Fruit fly (Drosophila melanogaster) whole organism, embryonic: ENCODE results near the gene fry.
A peak's percentile ranks its signal among the peaks of the same experiment; 100 is the strongest.

Experiments
- Adf1 ChIP-seq: fragments of 200-800 bp; sonication (Bioruptor generic); IDR thresholded peaks from 2 replicates; pipeline ENCODE4 v1.3.6; 2022; ENCODE audit warnings: missing biosample characterization, missing genetic modification characterization
- Asciz ChIP-seq: fragments of 200-800 bp; sonication (Bioruptor generic); optimal IDR thresholded peaks from 2 replicates; lab custom pipeline; 2017; ENCODE audit warnings: missing biosample characterization, mild to moderate bottlenecking, missing genetic modification characterization, missing genetic modification reagents
- B-H1 ChIP-seq: fragments of 200-800 bp; sonication (Bioruptor generic); IDR thresholded peaks from 3 replicates; pipeline ENCODE4 v1.3.6; 2022; ENCODE audit warnings: missing biosample characterization, missing genetic modification characterization
- CG10321 ChIP-seq: fragments of 200-800 bp; sonication (Bioruptor generic); IDR thresholded peaks from 2 replicates; pipeline ENCODE4 v1.3.6; 2022; ENCODE audit warnings: missing biosample characterization, missing genetic modification characterization
- CG10431 ChIP-seq: fragments of 200-800 bp; sonication (Bioruptor generic); optimal IDR thresholded peaks from 3 replicates; lab custom pipeline; 2018; ENCODE audit warnings: missing biosample characterization, mild to moderate bottlenecking, missing genetic modification characterization
- CG10543 ChIP-seq: fragments of 200-800 bp; sonication (Bioruptor generic); optimal IDR thresholded peaks from 3 replicates; lab custom pipeline; 2017; ENCODE audit warnings: missing biosample characterization, mild to moderate bottlenecking, missing genetic modification characterization, moderate library complexity
- CG13424 ChIP-seq: fragments of 200-800 bp; sonication (Bioruptor generic); optimal IDR thresholded peaks from 2 replicates; lab custom pipeline; 2019; ENCODE audit warnings: missing biosample characterization, mild to moderate bottlenecking, missing genetic modification characterization, moderate library complexity
- CG13775 ChIP-seq: fragments of 200-800 bp; sonication (Bioruptor generic); optimal IDR thresholded peaks from 3 replicates; lab custom pipeline; 2017; ENCODE audit warnings: missing biosample characterization, mild to moderate bottlenecking, missing genetic modification characterization
- CG13894 ChIP-seq: fragments of 200-800 bp; sonication (Bioruptor generic); optimal IDR thresholded peaks from 3 replicates; lab custom pipeline; 2018; ENCODE audit warnings: missing biosample characterization, mild to moderate bottlenecking, missing genetic modification characterization, moderate library complexity
- CG15514 ChIP-seq: fragments of 200-800 bp; sonication (Bioruptor generic); optimal IDR thresholded peaks from 3 replicates; lab custom pipeline; 2017; ENCODE audit warnings: missing biosample characterization, missing genetic modification characterization, mild to moderate bottlenecking, moderate library complexity, missing genetic modification reagents
- CG16779 ChIP-seq: fragments of 200-800 bp; sonication (Bioruptor generic); IDR thresholded peaks from 2 replicates; pipeline ENCODE4 v1.3.6; 2022; ENCODE audit warnings: missing biosample characterization, missing genetic modification characterization
- CG17361 ChIP-seq: fragments of 200-800 bp; sonication (Bioruptor generic); IDR thresholded peaks from 3 replicates; pipeline ENCODE4 v1.3.6; 2022; ENCODE audit warnings: missing biosample characterization, missing genetic modification characterization
- CG30403 ChIP-seq: fragments of 200-800 bp; sonication (Bioruptor generic); optimal IDR thresholded peaks from 3 replicates; lab custom pipeline; 2016; ENCODE audit warnings: missing biosample characterization, missing genetic modification characterization
- CG3163 ChIP-seq: fragments of 200-800 bp; sonication (Bioruptor generic); optimal IDR thresholded peaks from 3 replicates; lab custom pipeline; 2016; ENCODE audit warnings: missing biosample characterization, missing genetic modification characterization
- CG4424 ChIP-seq: fragments of 200-800 bp; sonication (Bioruptor generic); optimal IDR thresholded peaks from 3 replicates; lab custom pipeline; 2016; ENCODE audit warnings: missing biosample characterization, missing genetic modification characterization
- CG4854 ChIP-seq: fragments of 200-800 bp; sonication (Bioruptor generic); optimal IDR thresholded peaks from 2 replicates; lab custom pipeline; 2016; ENCODE audit warnings: missing biosample characterization, missing genetic modification characterization, inconsistent platforms
- CG6765 ChIP-seq: fragments of 200-800 bp; sonication (Bioruptor generic); optimal IDR thresholded peaks from 3 replicates; lab custom pipeline; 2017; ENCODE audit warnings: missing biosample characterization, mild to moderate bottlenecking, missing genetic modification characterization
- CG7786 ChIP-seq: fragments of 200-800 bp; sonication (Bioruptor generic); optimal IDR thresholded peaks from 2 replicates; lab custom pipeline; 2016; ENCODE audit warnings: missing biosample characterization, missing genetic modification characterization
- CG7963 ChIP-seq: fragments of 200-800 bp; sonication (Bioruptor generic); IDR thresholded peaks from 3 replicates; pipeline ENCODE4 v1.3.6; 2022; ENCODE audit warnings: missing biosample characterization, missing genetic modification characterization; ENCODE audit not compliant: partially characterized antibody
- CG8388 ChIP-seq: fragments of 200-800 bp; sonication (Bioruptor generic); optimal IDR thresholded peaks from 2 replicates; lab custom pipeline; 2019; ENCODE audit warnings: missing biosample characterization, mild to moderate bottlenecking, missing genetic modification characterization, moderate library complexity
- CG8924 ChIP-seq: fragments of 200-800 bp; optimal IDR thresholded peaks from 3 replicates; lab custom pipeline; 2019; ENCODE audit warnings: missing biosample characterization, mild to moderate bottlenecking, missing genetic modification characterization, moderate library complexity
- CG9876 ChIP-seq: fragments of 200-800 bp; sonication (Bioruptor generic); optimal IDR thresholded peaks from 2 replicates; lab custom pipeline; 2016; ENCODE audit warnings: missing biosample characterization, missing genetic modification characterization
- E2f2 ChIP-seq: fragments of 200-800 bp; sonication (Bioruptor generic); IDR thresholded peaks from 2 replicates; pipeline ENCODE4 v1.3.6; 2022; ENCODE audit warnings: missing biosample characterization, missing genetic modification characterization
- ERR ChIP-seq: fragments of 200-800 bp; sonication (Bioruptor generic); optimal IDR thresholded peaks from 2 replicates; lab custom pipeline; 2016; ENCODE audit warnings: missing biosample characterization, missing genetic modification characterization
- GATAe ChIP-seq: fragments of 200-800 bp; sonication (Bioruptor generic); conservative IDR thresholded peaks from 2 replicates; pipeline ENCODE4 v1.3.6; 2022; ENCODE audit warnings: missing biosample characterization, missing genetic modification characterization
- MTF-1 ChIP-seq: fragments of 200-800 bp; sonication (Bioruptor generic); optimal IDR thresholded peaks from 2 replicates; lab custom pipeline; 2018; ENCODE audit warnings: missing biosample characterization, mild to moderate bottlenecking, missing genetic modification characterization, borderline replicate concordance
- Ssrp ChIP-seq: fragments of 200-800 bp; sonication (Bioruptor generic); optimal IDR thresholded peaks from 2 replicates; lab custom pipeline; 2018; ENCODE audit warnings: missing biosample characterization, mild to moderate bottlenecking, missing genetic modification characterization, moderate library complexity
- Xbp1 ChIP-seq: fragments of 200-800 bp; sonication (Bioruptor generic); optimal IDR thresholded peaks from 3 replicates; lab custom pipeline; 2016; ENCODE audit warnings: missing biosample characterization, mild to moderate bottlenecking, missing genetic modification characterization
- caup ChIP-seq: fragments of 200-800 bp; sonication (Bioruptor generic); optimal IDR thresholded peaks from 3 replicates; lab custom pipeline; 2017; ENCODE audit warnings: missing biosample characterization, mild to moderate bottlenecking, missing genetic modification characterization, moderate library complexity; ENCODE audit not compliant: severe bottlenecking
- chm ChIP-seq: fragments of 200-800 bp; sonication (Bioruptor generic); IDR thresholded peaks from 2 replicates; pipeline ENCODE4 v1.3.6; 2022; ENCODE audit warnings: missing biosample characterization, missing genetic modification characterization
- crc ChIP-seq: fragments of 200-800 bp; sonication (Bioruptor generic); optimal IDR thresholded peaks from 2 replicates; lab custom pipeline; 2016; ENCODE audit warnings: missing biosample characterization, missing genetic modification characterization
- dimm ChIP-seq: fragments of 200-800 bp; sonication (Bioruptor generic); IDR thresholded peaks from 2 replicates; pipeline ENCODE4 v1.3.6; 2022; ENCODE audit warnings: missing biosample characterization, missing genetic modification characterization
- esg ChIP-seq: fragments of 200-800 bp; sonication (Bioruptor generic); conservative IDR thresholded peaks from 2 replicates; pipeline ENCODE4 v1.3.6; 2022; ENCODE audit warnings: missing biosample characterization, missing genetic modification characterization
- eyg ChIP-seq: fragments of 200-800 bp; sonication (Bioruptor generic); optimal IDR thresholded peaks from 3 replicates; lab custom pipeline; 2016; ENCODE audit warnings: missing biosample characterization, missing genetic modification characterization
- gfzf ChIP-seq: fragments of 200-800 bp; sonication (Bioruptor generic); optimal IDR thresholded peaks from 2 replicates; lab custom pipeline; 2016; ENCODE audit warnings: missing biosample characterization, mild to moderate bottlenecking, missing genetic modification characterization, moderate library complexity
- grau ChIP-seq: fragments of 200-800 bp; optimal IDR thresholded peaks from 3 replicates; lab custom pipeline; 2019; ENCODE audit warnings: missing biosample characterization, mild to moderate bottlenecking, missing genetic modification characterization, moderate library complexity
- gsb ChIP-seq: fragments of 200-800 bp; sonication (Bioruptor generic); IDR thresholded peaks from 2 replicates; pipeline ENCODE4 v1.3.6; 2022; ENCODE audit warnings: missing biosample characterization, missing genetic modification characterization
- gsb-n ChIP-seq: fragments of 200-800 bp; sonication (Bioruptor generic); optimal IDR thresholded peaks from 3 replicates; lab custom pipeline; 2018; ENCODE audit warnings: missing biosample characterization, mild to moderate bottlenecking, missing genetic modification characterization
- jing ChIP-seq: fragments of 200-800 bp; sonication (Bioruptor generic); optimal IDR thresholded peaks from 2 replicates; lab custom pipeline; 2018; ENCODE audit warnings: missing biosample characterization, mild to moderate bottlenecking, missing genetic modification characterization
- nom ChIP-seq: fragments of 200-800 bp; sonication (Bioruptor generic); optimal IDR thresholded peaks from 2 replicates; lab custom pipeline; 2017; ENCODE audit warnings: missing biosample characterization, missing genetic modification characterization, mild to moderate bottlenecking, moderate library complexity, missing genetic modification reagents
- peb ChIP-seq: fragments of 200-800 bp; sonication (Bioruptor generic); IDR thresholded peaks from 2 replicates; pipeline ENCODE4 v1.3.6; 2022; ENCODE audit warnings: missing biosample characterization, missing genetic modification characterization
- prd ChIP-seq, 3 experiments: fragments of >200 bp in 2 of 3; fragments of 200-800 bp in 1 of 3; sonication (Bioruptor generic) in 1 of 3; optimal IDR thresholded peaks in 2 of 3; IDR thresholded peaks in 1 of 3; 2 replicates in 2 of 3; 3 replicates in 1 of 3; pipeline versions ENCODE4 v1.3.6 to Lab custom; 2017 to 2022; ENCODE audit warnings: missing biosample characterization in 1 of 3, missing genetic modification characterization in 1 of 3
- ro ChIP-seq: fragments of 200-800 bp; sonication (Bioruptor generic); IDR thresholded peaks from 2 replicates; pipeline ENCODE4 v1.3.6; 2022; ENCODE audit warnings: missing biosample characterization, missing genetic modification characterization
- row ChIP-seq: fragments of 200-800 bp; sonication (Bioruptor generic); IDR thresholded peaks from 3 replicates; pipeline ENCODE4 v1.3.6; 2022; ENCODE audit warnings: missing biosample characterization, missing genetic modification characterization
- sc ChIP-seq, 3 experiments: fragments of >200 bp in 2 of 3; fragments of 200-800 bp in 1 of 3; sonication (Bioruptor generic) in 1 of 3; optimal IDR thresholded peaks; 2 replicates in 2 of 3; 3 replicates in 1 of 3; lab custom pipeline; 2017; ENCODE audit warnings: mild to moderate bottlenecking in 1 of 3, missing biosample characterization in 1 of 3, missing genetic modification characterization in 1 of 3, missing genetic modification reagents in 1 of 3
- shn ChIP-seq: fragments of 200-800 bp; sonication (Bioruptor generic); optimal IDR thresholded peaks from 3 replicates; lab custom pipeline; 2016; ENCODE audit warnings: missing biosample characterization, missing genetic modification characterization
- tgo ChIP-seq: fragments of 200-800 bp; sonication (Bioruptor generic); IDR thresholded peaks from 3 replicates; pipeline ENCODE4 v1.3.6; 2022; ENCODE audit warnings: missing biosample characterization, missing genetic modification characterization
- tx ChIP-seq: fragments of 200-800 bp; sonication (Bioruptor generic); optimal IDR thresholded peaks from 2 replicates; lab custom pipeline; 2016; ENCODE audit warnings: missing biosample characterization, missing genetic modification characterization
- unpg ChIP-seq: fragments of 200-800 bp; sonication (Bioruptor generic); optimal IDR thresholded peaks from 3 replicates; lab custom pipeline; 2018; ENCODE audit warnings: missing biosample characterization, mild to moderate bottlenecking, missing genetic modification characterization, moderate library complexity
- zen ChIP-seq: fragments of 200-800 bp; sonication (Bioruptor generic); optimal IDR thresholded peaks from 3 replicates; lab custom pipeline; 2018; ENCODE audit warnings: missing biosample characterization, mild to moderate bottlenecking, missing genetic modification characterization, moderate library complexity

The fry gene

dm6 chr3L:9695647-9696046, 16.7 kb upstream of the fry start (continued):
- peak; percentile 52; the same call in 2 of the 3 replicates for TF ChIP-seq row
- TF ChIP-seq CG4854 (GFP tag; lab: Kevin White, UChicago): no peak
- TF ChIP-seq B-H1 (GFP tag; lab: Robert Waterston, UW): no peak
- no peak for TF ChIP-seq tgo (GFP tag; lab: Robert Waterston, UW)
- TF ChIP-seq Asciz (GFP tag; lab: Kevin White, UChicago): peak; percentile 46
- TF ChIP-seq crc: no peak
- peak; percentile 51 for TF ChIP-seq Xbp1 (GFP tag; lab: Kevin White, UChicago)
- TF ChIP-seq zen (tag; lab: Kevin White, UChicago): no peak
- no peak for TF ChIP-seq peb (GFP tag; lab: Robert Waterston, UW)
- TF ChIP-seq MTF-1 (GFP tag; lab: Kevin White, UChicago): no peak
- no peak for TF ChIP-seq gsb (GFP tag; lab: Robert Waterston, UW)
- peak; percentile 21 for TF ChIP-seq caup (GFP tag; lab: Kevin White, UChicago)
- no peak for TF ChIP-seq ro (GFP tag; lab: Robert Waterston, UW)
- no peak for TF ChIP-seq CG10431 (GFP tag; lab: Kevin White, UChicago)
- no peak for TF ChIP-seq eyg (GFP tag; lab: Kevin White, UChicago)
- TF ChIP-seq grau: peak; percentile 64
- no peak for TF ChIP-seq Adf1 (GFP tag; lab: Robert Waterston, UW)
- peak; percentile 6 for TF ChIP-seq CG6765 (GFP tag; lab: Kevin White, UChicago)
- no peak for TF ChIP-seq prd (optimal IDR thresholded peaks at IDR 0.05; lab: Kevin White, UChicago)
- TF ChIP-seq prd (GFP tag; IDR thresholded peaks at IDR 0.05; lab: Robert Waterston, UW): 0 out of 3 replicates have a peak, but pooled peaks have one; percentile 11
- no peak for TF ChIP-seq sc (optimal IDR thresholded peaks at IDR 0.05; lab: Kevin White, UChicago)
- no peak for TF ChIP-seq sc (GFP tag; optimal IDR thresholded peaks at IDR 0.05; lab: Kevin White, UChicago)
- no peak for TF ChIP-seq CG13894 (tag; lab: Kevin White, UChicago)
- TF ChIP-seq chm (GFP tag; lab: Robert Waterston, UW): no peak
- TF ChIP-seq CG8388 (GFP tag; lab: Kevin White, UChicago): peak; percentile 19
- peak; percentile 34 for TF ChIP-seq Ssrp (tag; lab: Kevin White, UChicago)
- TF ChIP-seq CG8924 (tag; lab: Kevin White, UChicago): no peak
- TF ChIP-seq CG10321: no peak
- 0 out of 2 replicates have a peak, but pooled peaks have one; percentile 14 for TF ChIP-seq esg (GFP tag; lab: Robert Waterston, UW)
- TF ChIP-seq gsb-n (tag; lab: Kevin White, UChicago): no peak
- TF ChIP-seq jing (GFP tag; lab: Kevin White, UChicago): no peak
- peak; percentile 49 for TF ChIP-seq CG30403 (GFP tag; lab: Kevin White, UChicago)
- TF ChIP-seq unpg: peak; percentile 41
- no peak for TF ChIP-seq dimm (GFP tag; lab: Robert Waterston, UW)
- no peak for TF ChIP-seq ERR (GFP tag; lab: Kevin White, UChicago)
- peak; percentile 12 for TF ChIP-seq CG13775
- no peak for TF ChIP-seq gfzf (GFP tag; lab: Kevin White, UChicago)
- no peak for TF ChIP-seq CG7786
- no peak for TF ChIP-seq GATAe (GFP tag; lab: Robert Waterston, UW)
- TF ChIP-seq CG4424: peak; percentile 14
- TF ChIP-seq shn (GFP tag; lab: Kevin White, UChicago): no peak
- TF ChIP-seq CG16779: no peak
- TF ChIP-seq CG3163 (GFP tag; lab: Kevin White, UChicago): no peak
- TF ChIP-seq nom: no peak
- TF ChIP-seq CG13424: peak; percentile 56
- TF ChIP-seq CG10543 (GFP tag; lab: Kevin White, UChicago): no peak
- TF ChIP-seq tx (GFP tag; lab: Kevin White, UChicago): no peak
- TF ChIP-seq CG9876 (GFP tag; lab: Kevin White, UChicago): no peak
- TF ChIP-seq E2f2 (GFP tag; lab: Robert Waterston, UW): no peak
- peak; percentile 70; the same call in 2 of the 3 replicates for TF ChIP-seq CG17361 (GFP tag; lab: Robert Waterston, UW)
- no peak for TF ChIP-seq CG7963 (GFP tag; lab: Robert Waterston, UW)
- TF ChIP-seq CG15514: no peak
